Fruit fly (Drosophila melanogaster): ENCODE data around the gene Pxn.

Pxn gene

DNA sequence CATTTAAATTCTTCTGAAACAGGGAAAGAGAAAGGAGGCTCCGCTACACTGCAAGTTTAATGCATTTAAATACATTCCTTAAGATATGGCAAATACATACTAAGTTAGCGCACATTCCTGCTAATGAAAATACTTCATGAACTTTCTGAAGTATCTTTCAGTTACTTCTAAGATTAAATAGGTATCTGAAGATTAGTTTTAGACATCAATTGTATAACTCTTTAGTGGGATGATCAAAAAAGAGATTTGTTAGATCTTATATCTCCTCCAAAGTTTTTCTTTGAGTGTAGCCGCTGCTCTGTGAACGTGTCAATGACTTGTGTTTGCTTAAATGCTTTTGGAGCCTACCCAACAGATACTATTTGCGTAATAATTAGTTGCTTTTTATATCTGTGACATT, 54.6 kb downstream of the Pxn start (continued):
- peak; percentile 51; the same call in 2 of the 3 replicates for TF ChIP-seq CG6163 (GFP tag; IDR thresholded peaks at IDR 0.05)
- 0 out of 2 replicates have a peak, but pooled peaks have one; percentile 6 for TF ChIP-seq CG11294 (GFP tag; IDR thresholded peaks at IDR 0.05)
- no peak for TF ChIP-seq CG8632 (GFP tag; optimal IDR thresholded peaks at IDR 0.05)
- peak; percentile 35 for TF ChIP-seq CG6276 (GFP tag; optimal IDR thresholded peaks at IDR 0.05)
- no peak for TF ChIP-seq Eip93F (GFP tag; optimal IDR thresholded peaks at IDR 0.05)

DNA sequence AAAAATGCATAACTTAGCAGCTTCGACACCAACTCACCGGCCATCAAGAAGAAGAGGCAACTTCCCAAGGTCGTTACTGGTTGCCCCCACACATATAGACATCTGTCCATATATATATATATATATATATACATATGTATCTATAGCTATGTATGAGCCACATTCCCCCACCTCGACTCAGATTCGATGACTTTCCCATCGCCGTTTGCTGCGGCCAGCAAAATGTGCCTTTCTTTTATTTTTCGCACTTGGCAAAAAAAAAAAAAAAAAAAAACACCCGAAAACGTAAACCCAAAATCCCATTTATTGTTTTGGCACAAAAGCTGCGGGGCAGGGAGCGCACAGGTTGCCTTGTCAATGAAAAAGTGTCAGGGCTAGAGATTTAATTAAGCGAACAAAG, 55.1 kb downstream of the Pxn start:
- TF ChIP-seq Hr4 (GFP tag; optimal IDR thresholded peaks at IDR 0.05) (no peak), CG8632 (GFP tag; optimal IDR thresholded peaks at IDR 0.05) (no peak), vri (GFP tag; optimal IDR thresholded peaks at IDR 0.05) (no peak), CG10631 (GFP tag; optimal IDR thresholded peaks at IDR 0.05) (no peak), Met (GFP tag; optimal IDR thresholded peaks at IDR 0.05) (no peak), svp (GFP tag) (no peak), CG8319 (GFP tag; optimal IDR thresholded peaks at IDR 0.05) (no peak), Sox14 (GFP tag; optimal IDR thresholded peaks at IDR 0.05) (no peak), CG10669 (GFP tag; optimal IDR thresholded peaks at IDR 0.05) (no peak), lz (GFP tag; optimal IDR thresholded peaks at IDR 0.05) (no peak), CG9139 (GFP tag; optimal IDR thresholded peaks at IDR 0.05) (no peak), fkh (GFP tag; optimal IDR thresholded peaks at IDR 0.05) (no peak), CG11762 (GFP tag; optimal IDR thresholded peaks at IDR 0.05; ENCODE audit: insufficient read depth) (no peak), acj6 (GFP tag; optimal IDR thresholded peaks at IDR 0.05) (no peak), pdm3 (GFP tag; optimal IDR thresholded peaks at IDR 0.05) (no peak), Gug (GFP tag; IDR thresholded peaks at IDR 0.05) (no peak), CG6854 (GFP tag; optimal IDR thresholded peaks at IDR 0.05) (no peak)

DNA sequence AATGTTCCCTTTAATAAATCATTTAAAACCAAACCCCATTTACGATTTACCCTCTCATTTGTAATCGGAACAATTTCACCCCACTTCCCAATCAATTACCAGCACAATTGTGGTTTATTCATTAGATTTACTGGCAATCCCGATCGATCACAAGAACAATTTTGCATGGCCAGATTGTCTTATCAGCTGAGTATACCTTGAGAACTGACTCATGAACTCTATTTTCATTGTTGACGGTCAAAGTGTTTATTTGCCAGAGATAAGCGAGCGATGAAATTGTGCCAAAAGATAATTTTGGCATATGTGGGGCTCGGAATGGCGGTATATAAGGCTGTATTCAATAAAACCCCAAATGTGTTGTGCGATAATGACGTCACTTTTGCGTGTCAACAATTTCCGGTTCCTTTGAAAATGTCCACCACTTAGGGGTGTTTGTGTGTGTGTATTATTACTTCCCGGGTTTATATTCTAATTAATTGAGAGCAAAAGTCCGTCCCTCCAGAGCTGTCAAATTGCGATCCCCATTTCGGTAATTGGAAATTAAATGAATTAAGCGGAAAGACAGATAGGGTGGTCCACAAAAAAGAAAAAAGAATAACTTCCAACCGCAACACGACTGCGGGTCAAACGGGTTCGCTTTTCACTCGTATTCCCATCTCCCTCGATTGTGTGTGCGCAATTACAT, 56.8 kb downstream of the Pxn start:
- TF ChIP-seq Sox15 (GFP tag; optimal IDR thresholded peaks at IDR 0.05) = no peak
- TF ChIP-seq CG6854 (GFP tag; optimal IDR thresholded peaks at IDR 0.05) = peak; percentile 27
- TF ChIP-seq achi (GFP tag; optimal IDR thresholded peaks at IDR 0.05) = no peak
- TF ChIP-seq CG6792 (GFP tag; optimal IDR thresholded peaks at IDR 0.05) = no peak
- TF ChIP-seq fkh (GFP tag; optimal IDR thresholded peaks at IDR 0.05) = peak; percentile 39
- TF ChIP-seq dac (GFP tag; optimal IDR thresholded peaks at IDR 0.05) = no peak
- peak; percentile 86 for TF ChIP-seq Eip93F (GFP tag; optimal IDR thresholded peaks at IDR 0.05)
- TF ChIP-seq salr (GFP tag; optimal IDR thresholded peaks at IDR 0.05) = no peak
- TF ChIP-seq pdm3 (GFP tag; optimal IDR thresholded peaks at IDR 0.05) = no peak
- peak; percentile 95 for TF ChIP-seq svp (GFP tag)
- TF ChIP-seq CG10631 (GFP tag; optimal IDR thresholded peaks at IDR 0.05) = no peak
- peak; percentile 75 for TF ChIP-seq vri (GFP tag; optimal IDR thresholded peaks at IDR 0.05)
- no peak for TF ChIP-seq Blimp-1 (GFP tag; optimal IDR thresholded peaks at IDR 0.05)
- no peak for TF ChIP-seq CG11762 (GFP tag; optimal IDR thresholded peaks at IDR 0.05; ENCODE audit: insufficient read depth)
- TF ChIP-seq ss (GFP tag; optimal IDR thresholded peaks at IDR 0.05) = peak in 1 of 2 experiments; percentile 32
- TF ChIP-seq Lpt (GFP tag; optimal IDR thresholded peaks at IDR 0.05) = no peak
- TF ChIP-seq Hr38 (GFP tag; optimal IDR thresholded peaks at IDR 0.05) = no peak
- TF ChIP-seq CG11294 (GFP tag; IDR thresholded peaks at IDR 0.05) = no peak
- no peak for TF ChIP-seq CG3032 (tag; optimal IDR thresholded peaks at IDR 0.05)

DNA sequence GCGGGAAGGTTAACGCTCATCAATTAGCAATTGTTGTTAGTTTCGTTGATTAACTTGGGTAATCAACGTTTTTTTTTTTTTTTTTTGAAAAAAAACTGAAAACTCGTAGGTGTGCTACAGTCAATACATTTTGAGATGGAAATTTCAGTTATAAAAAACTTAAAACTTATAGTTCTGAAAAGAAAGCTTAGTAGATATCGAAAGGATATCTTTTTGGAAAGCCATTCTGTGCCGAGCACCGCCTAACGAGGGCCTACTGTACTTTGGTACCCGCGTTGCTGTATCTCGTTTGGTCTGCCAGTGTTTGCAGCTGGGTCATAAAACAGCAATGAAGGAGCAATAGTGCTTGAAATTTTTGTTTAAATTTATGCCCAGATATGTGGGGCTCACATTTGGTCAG, 57.9 kb downstream of the Pxn start:
- TF ChIP-seq ss (GFP tag; optimal IDR thresholded peaks at IDR 0.05) = no peak
- no peak for TF ChIP-seq Sox15 (GFP tag; optimal IDR thresholded peaks at IDR 0.05)
- no peak for TF ChIP-seq Ets96B (tag; optimal IDR thresholded peaks at IDR 0.05)
- TF ChIP-seq CG6276 (GFP tag; optimal IDR thresholded peaks at IDR 0.05) = peak; percentile 80
- peak; percentile 79 for TF ChIP-seq Eip78C (GFP tag)
- peak; percentile 69 for TF ChIP-seq CG3919 (GFP tag; optimal IDR thresholded peaks at IDR 0.05)
- TF ChIP-seq CG11762 (GFP tag; optimal IDR thresholded peaks at IDR 0.05; ENCODE audit: insufficient read depth) = peak; percentile 24
- no peak for TF ChIP-seq CG34406 (GFP tag; optimal IDR thresholded peaks at IDR 0.05)
- TF ChIP-seq cyc (GFP tag; optimal IDR thresholded peaks at IDR 0.05) = peak; percentile 49
- peak; percentile 55 for TF ChIP-seq dac (GFP tag; optimal IDR thresholded peaks at IDR 0.05)
- TF ChIP-seq CG8319 (GFP tag; optimal IDR thresholded peaks at IDR 0.05) = peak; percentile 2
- no peak for TF ChIP-seq vri (GFP tag; optimal IDR thresholded peaks at IDR 0.05)
- peak; percentile 20 for TF ChIP-seq net (GFP tag; optimal IDR thresholded peaks at IDR 0.05)
- TF ChIP-seq Ets21C (GFP tag; optimal IDR thresholded peaks at IDR 0.05) = no peak
- TF ChIP-seq Lpt (GFP tag; optimal IDR thresholded peaks at IDR 0.05) = peak; percentile 22
- TF ChIP-seq CG8632 (GFP tag; optimal IDR thresholded peaks at IDR 0.05) = no peak
- no peak for TF ChIP-seq CG9139 (GFP tag; optimal IDR thresholded peaks at IDR 0.05)
- no peak for TF ChIP-seq fd59A (GFP tag; optimal IDR thresholded peaks at IDR 0.05)
- no peak for TF ChIP-seq CG31627 (GFP tag; optimal IDR thresholded peaks at IDR 0.05)
- TF ChIP-seq esn (GFP tag; optimal IDR thresholded peaks at IDR 0.05) = no peak
- no peak for TF ChIP-seq acj6 (GFP tag; optimal IDR thresholded peaks at IDR 0.05)
- TF ChIP-seq CG10669 (GFP tag; optimal IDR thresholded peaks at IDR 0.05) = no peak
- no peak for TF ChIP-seq dsx (GFP tag; optimal IDR thresholded peaks at IDR 0.05; ENCODE audit: poor library complexity, severe bottlenecking)
- peak; percentile 79 for TF ChIP-seq CG15336 (GFP tag; IDR thresholded peaks at IDR 0.05)
- TF ChIP-seq pdm3 (GFP tag; optimal IDR thresholded peaks at IDR 0.05) = peak; percentile 45
- TF ChIP-seq Sox14 (GFP tag; optimal IDR thresholded peaks at IDR 0.05) = no peak
